Worm (Caenorhabditis elegans) whole organism, L4 larva: Measurements from ENCODE around the gene F35F10.7.

Experiments used
- T26A8.4 ChIP-seq: fragments of 200-800 bp; sonication (Bioruptor generic); IDR thresholded peaks from 2 replicates; pipeline ENCODE4 v1.3.6; 2022; ENCODE audit warnings: missing genetic modification characterization, missing compliant biosample characterization
- ZK546.5 ChIP-seq, 2 experiments: sonication (generic microtip); optimal IDR thresholded peaks; 2 replicates each; lab custom pipeline; 2017; ENCODE audit warnings: missing biosample characterization in 2 of 2, missing genetic modification characterization in 2 of 2
- aly-2 ChIP-seq: sonication (generic microtip); optimal IDR thresholded peaks from 2 replicates; lab custom pipeline; 2018; ENCODE audit warnings: missing biosample characterization, missing genetic modification characterization
- attf-4 ChIP-seq: sonication (generic microtip); optimal IDR thresholded peaks from 3 replicates; lab custom pipeline; 2017; ENCODE audit warnings: missing biosample characterization, missing genetic modification characterization
- lin-39 ChIP-seq: fragments of 150-350 bp; optimal IDR thresholded peaks from 2 replicates; lab custom pipeline; 2014; ENCODE audit warnings: missing biosample characterization, missing genetic modification reagents, missing genetic modification characterization
- mxl-2 ChIP-seq: fragments of 200-800 bp; sonication (Bioruptor generic); conservative IDR thresholded peaks from 2 replicates; pipeline ENCODE4 v1.3.6; 2022; ENCODE audit warnings: missing genetic modification reagents, missing genetic modification characterization, missing compliant biosample characterization
- nhr-76 ChIP-seq: fragments of 150-350 bp; optimal IDR thresholded peaks from 2 replicates; lab custom pipeline; 2014; ENCODE audit warnings: missing biosample characterization, missing genetic modification characterization
- pqm-1 ChIP-seq: sonication (generic microtip); optimal IDR thresholded peaks from 2 replicates; lab custom pipeline; 2017; ENCODE audit warnings: missing biosample characterization, missing genetic modification characterization
- spr-1 ChIP-seq: sonication (generic microtip); optimal IDR thresholded peaks from 2 replicates; lab custom pipeline; 2016; ENCODE audit warnings: mild to moderate bottlenecking, missing genetic modification characterization, missing compliant biosample characterization
- unc-62 ChIP-seq, 3 experiments: fragments of 150-350 bp in 1 of 3; sonication (generic microtip); optimal IDR thresholded peaks in 2 of 3; peaks in 1 of 3; 1 replicate in 1 of 3; 2 replicates in 2 of 3; lab custom pipeline; 2014 to 2017; ENCODE audit warnings: missing biosample characterization in 3 of 3, missing genetic modification characterization in 3 of 3, missing genetic modification reagents in 3 of 3, missing genotype in 1 of 3

ce11 chrV:3273577-3274100, 13.6 kb downstream of the F35F10.7 start, which contains the start of gene T28A11.4:
- no peak for TF ChIP-seq nhr-76
- no peak for TF ChIP-seq pqm-1 (tag; lab: Kevin White, UChicago)
- peak in 1 of 2 experiments; percentile 55 for TF ChIP-seq unc-62 (GFP tag; optimal IDR thresholded peaks at IDR 0.05 in 1 of 2; lab: Kevin White, UChicago)
- no peak for TF ChIP-seq unc-62 (tag; optimal IDR thresholded peaks at IDR 0.05; lab: Kevin White, UChicago)
- no peak for TF ChIP-seq attf-4 (tag; lab: Kevin White, UChicago)
- no peak for TF ChIP-seq spr-1 (tag; lab: Kevin White, UChicago)
- no peak for TF ChIP-seq ZK546.5 (tag; optimal IDR thresholded peaks at IDR 0.05; lab: Kevin White, UChicago)
- TF ChIP-seq aly-2 (tag; lab: Kevin White, UChicago) = no peak
- TF ChIP-seq T26A8.4 (GFP tag; lab: Robert Waterston, UW) = no peak
- no peak for TF ChIP-seq lin-39 (tag; lab: Kevin White, UChicago)
- TF ChIP-seq mxl-2 = no peak
